Worm (Caenorhabditis elegans): ENCODE results near the gene nadk-1.

The nadk-1 gene

DNA sequence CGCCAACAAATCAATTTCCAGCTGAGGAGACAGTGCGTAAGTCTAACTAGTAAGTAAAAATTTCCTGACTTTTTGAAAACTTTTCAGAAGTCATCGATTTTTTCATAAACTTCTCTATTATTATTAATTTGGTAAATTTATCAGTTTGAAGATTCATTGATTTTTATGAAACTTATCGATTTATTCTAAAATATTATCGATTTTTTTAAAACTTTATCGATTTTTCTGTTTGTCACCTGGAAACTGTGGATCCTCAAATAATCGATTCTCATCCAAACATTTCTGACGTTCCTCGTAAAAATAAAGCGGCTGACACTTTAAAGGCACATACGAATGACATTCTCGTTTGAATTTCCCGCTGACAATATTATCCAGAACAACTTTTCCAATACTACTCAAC lies 22.9 kb upstream of the nadk-1 start:
- TF ChIP-seq ztf-11 (tag; optimal IDR thresholded peaks at IDR 0.05) = no peak
- TF ChIP-seq unc-39 (tag; optimal IDR thresholded peaks at IDR 0.05) = no peak
- no peak for TF ChIP-seq M03D4.4 (tag; optimal IDR thresholded peaks at IDR 0.05)

DNA sequence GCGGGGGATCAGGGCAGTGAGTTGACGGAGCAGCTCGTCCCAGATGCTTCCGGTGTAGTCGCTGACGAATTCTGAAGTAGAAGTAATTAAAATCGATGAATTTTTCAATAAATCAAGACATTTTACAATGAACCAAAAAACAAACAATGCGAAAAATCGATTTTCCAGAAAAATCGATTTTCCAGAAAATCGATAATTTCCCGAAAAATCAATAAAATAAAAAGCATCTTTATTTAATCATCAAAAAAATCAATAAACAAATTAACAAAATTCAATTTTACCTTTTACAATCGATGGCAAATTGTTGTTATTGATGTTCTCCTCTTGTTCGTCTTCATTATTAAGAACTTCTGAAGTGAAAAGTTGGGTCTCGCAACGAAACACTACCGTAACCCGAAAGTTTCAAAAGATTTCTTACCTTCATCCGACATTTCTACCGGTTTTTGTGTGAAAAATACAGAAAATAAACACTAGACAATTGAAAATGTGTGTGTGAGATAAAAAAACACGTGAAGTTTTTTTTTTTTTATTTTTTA lies 22.3 kb upstream of the nadk-1 start, which contains the start of gene clp-6:
clp-6 (minus strand) TSS at position 486 of the 536 bp plus-strand sequence.
- TF ChIP-seq zip-8 (tag; optimal IDR thresholded peaks at IDR 0.05) = no peak
- TF ChIP-seq snpc-4 (tag; optimal IDR thresholded peaks at IDR 0.05) = no peak
- no peak for TF ChIP-seq lin-32 (GFP tag; optimal IDR thresholded peaks at IDR 0.05)
- TF ChIP-seq elt-1 (tag; optimal IDR thresholded peaks at IDR 0.05; ENCODE audit: borderline replicate concordance, insufficient read depth) = no peak
- TF ChIP-seq bed-3 (GFP tag; optimal IDR thresholded peaks at IDR 0.05) = no peak
- TF ChIP-seq unc-62 (GFP tag; optimal IDR thresholded peaks at IDR 0.05) = no peak
- no peak for TF ChIP-seq ceh-83 (GFP tag; optimal IDR thresholded peaks at IDR 0.05)
- TF ChIP-seq mls-2 (tag; optimal IDR thresholded peaks at IDR 0.05) = no peak
- no peak for TF ChIP-seq cnd-1 (tag; optimal IDR thresholded peaks at IDR 0.05)
- no peak for TF ChIP-seq lsy-2 (tag; optimal IDR thresholded peaks at IDR 0.05)
- no peak for TF ChIP-seq nhr-2 (tag; optimal IDR thresholded peaks at IDR 0.05)
- TF ChIP-seq flh-1 (GFP tag; optimal IDR thresholded peaks at IDR 0.05) = no peak
- TF ChIP-seq mab-5 (tag; optimal IDR thresholded peaks at IDR 0.05) = no peak
- TF ChIP-seq lin-13 (tag; optimal IDR thresholded peaks at IDR 0.05) = no peak
- TF ChIP-seq ceh-39 (tag; optimal IDR thresholded peaks at IDR 0.05) = no peak
- no peak for TF ChIP-seq tbx-8 (GFP tag; optimal IDR thresholded peaks at IDR 0.05)
- TF ChIP-seq blmp-1 (tag; optimal IDR thresholded peaks at IDR 0.05) = no peak
- TF ChIP-seq nhr-28 (tag; optimal IDR thresholded peaks at IDR 0.05) = no peak
- TF ChIP-seq nhr-12 (tag; optimal IDR thresholded peaks at IDR 0.05) = no peak
- TF ChIP-seq unc-120 (tag; optimal IDR thresholded peaks at IDR 0.05; ENCODE audit: poor library complexity, severe bottlenecking) = no peak

DNA sequence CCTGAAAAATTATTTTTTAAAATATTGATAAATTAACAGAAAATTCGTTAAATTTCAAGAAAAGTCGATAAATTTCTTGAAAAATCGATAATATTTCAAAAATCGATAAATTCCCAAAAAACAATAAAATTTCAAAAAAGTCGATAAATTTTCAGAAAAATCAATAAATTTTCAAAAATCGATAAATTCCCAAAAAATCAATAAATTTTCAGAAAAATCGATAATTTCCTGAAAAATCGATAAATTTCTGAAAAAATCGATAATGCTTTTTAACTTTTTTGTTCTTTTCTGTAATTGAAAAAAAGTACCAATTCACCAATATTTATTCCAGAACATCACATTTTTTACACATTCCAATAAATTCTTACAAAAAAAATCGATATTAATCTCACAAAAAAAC lies 21.7 kb upstream of the nadk-1 start:
- no peak for TF ChIP-seq blmp-1 (tag; optimal IDR thresholded peaks at IDR 0.05)
- TF ChIP-seq lin-32 (GFP tag; optimal IDR thresholded peaks at IDR 0.05) = no peak
- no peak for TF ChIP-seq nhr-12 (tag; optimal IDR thresholded peaks at IDR 0.05)
- TF ChIP-seq pha-4 (tag; optimal IDR thresholded peaks at IDR 0.05) = no peak
- TF ChIP-seq ceh-39 (tag; optimal IDR thresholded peaks at IDR 0.05) = no peak
- TF ChIP-seq hlh-1 (tag; optimal IDR thresholded peaks at IDR 0.05) = no peak

DNA sequence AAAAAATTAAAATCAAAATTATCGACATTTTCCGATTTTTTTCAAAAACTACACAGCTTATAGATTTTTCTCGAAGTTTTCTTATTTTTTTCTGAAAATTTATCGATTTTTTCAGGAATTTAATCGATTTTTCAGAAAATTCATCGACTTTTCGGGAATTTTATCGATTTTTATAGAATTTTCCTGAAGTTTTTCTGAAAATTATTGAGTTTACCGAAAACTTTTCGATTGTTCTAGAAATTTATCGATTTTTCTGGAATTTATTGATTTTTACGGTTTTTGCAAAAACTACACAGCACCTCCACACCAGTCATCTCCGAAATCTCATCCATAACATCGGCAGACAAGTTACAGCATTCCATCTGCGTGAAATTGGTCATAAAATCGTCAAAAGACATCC lies 19.2 kb upstream of the nadk-1 start:
- TF ChIP-seq ham-2 (GFP tag; optimal IDR thresholded peaks at IDR 0.05) (no peak), ceh-43 (GFP tag; optimal IDR thresholded peaks at IDR 0.05) (no peak), drap-1 (GFP tag; optimal IDR thresholded peaks at IDR 0.05) (no peak), blmp-1 (tag; optimal IDR thresholded peaks at IDR 0.05) (no peak)

DNA sequence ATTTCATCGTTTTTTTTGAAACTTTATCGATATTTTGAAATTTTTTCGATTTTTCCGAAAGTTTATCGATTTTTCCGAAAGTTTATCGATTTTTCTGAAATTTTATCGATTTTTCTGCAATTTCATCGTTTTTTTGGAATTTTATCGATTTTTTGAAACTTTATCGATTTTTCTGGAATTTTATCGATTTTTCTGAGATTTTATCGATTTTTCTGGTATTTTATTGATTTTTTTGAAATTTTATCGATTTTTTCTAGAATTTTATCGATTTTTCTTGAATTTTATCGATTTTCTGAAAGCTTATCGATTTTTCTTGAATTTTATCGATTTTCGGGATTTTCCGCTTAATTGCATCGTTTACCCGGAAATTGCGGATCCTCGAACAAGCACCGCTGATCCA lies 13.4 kb upstream of the nadk-1 start:
- TF ChIP-seq lin-13 (tag; optimal IDR thresholded peaks at IDR 0.05) (no peak), mab-5 (tag; optimal IDR thresholded peaks at IDR 0.05) (no peak), snpc-4 (tag; optimal IDR thresholded peaks at IDR 0.05) (no peak), ztf-11 (tag; optimal IDR thresholded peaks at IDR 0.05) (no peak), nhr-28 (tag; optimal IDR thresholded peaks at IDR 0.05) (no peak), lin-32 (GFP tag; optimal IDR thresholded peaks at IDR 0.05) (no peak), lsy-2 (tag; optimal IDR thresholded peaks at IDR 0.05) (no peak)

DNA sequence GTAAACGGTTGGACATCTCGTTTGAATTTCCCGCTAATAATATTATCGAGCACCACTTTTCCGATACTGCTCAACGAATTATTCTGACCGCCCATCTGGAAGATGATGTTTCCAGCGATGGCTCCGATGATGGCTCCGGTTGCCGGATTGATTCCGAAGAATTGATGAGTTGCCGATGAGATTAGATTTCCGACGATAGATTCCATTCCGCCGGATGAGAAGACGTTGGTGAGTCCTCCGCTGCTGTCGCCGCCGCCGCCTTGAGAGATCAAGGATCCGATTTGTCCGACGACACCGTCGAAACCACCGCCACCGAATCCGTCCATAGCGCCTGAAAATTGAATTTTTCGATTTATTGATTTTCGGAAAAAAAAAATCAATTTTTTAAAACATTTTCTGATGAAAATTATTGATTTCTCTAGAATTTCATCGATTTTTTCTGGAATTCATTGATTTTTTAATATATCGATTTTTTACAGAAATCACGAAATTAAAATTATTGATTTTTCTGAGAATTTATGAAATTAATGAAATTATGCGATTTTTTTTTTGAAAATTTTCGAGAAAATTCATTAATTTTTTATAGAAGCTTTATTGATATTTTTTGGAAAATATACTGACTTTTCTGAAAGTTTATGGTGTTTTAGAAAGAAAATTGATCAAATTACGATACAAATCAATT lies 12.7 kb upstream of the nadk-1 start:
- TF ChIP-seq mls-2 (tag; optimal IDR thresholded peaks at IDR 0.05) (no peak), tbx-8 (GFP tag; optimal IDR thresholded peaks at IDR 0.05) (no peak), unc-120 (tag; optimal IDR thresholded peaks at IDR 0.05; ENCODE audit: poor library complexity, severe bottlenecking) (no peak), blmp-1 (tag; optimal IDR thresholded peaks at IDR 0.05) (no peak)
